Worm (Caenorhabditis elegans) whole organism, L1 larva: Measurements from ENCODE around the gene str-253.
A peak's percentile ranks its signal among the peaks of the same experiment; 100 is the strongest.

Experiments used
- C04F5.9 ChIP-seq: sonication (generic microtip); optimal IDR thresholded peaks from 2 replicates; lab custom pipeline; 2016; ENCODE audit warnings: missing genetic modification characterization, missing compliant biosample characterization
- C16A3.4 ChIP-seq: fragments of 150-350 bp; optimal IDR thresholded peaks from 2 replicates; lab custom pipeline; 2014; ENCODE audit warnings: missing biosample characterization, missing genetic modification characterization
- C34B4.2 ChIP-seq: sonication (generic microtip); optimal IDR thresholded peaks from 2 replicates; lab custom pipeline; 2017; ENCODE audit warnings: mild to moderate bottlenecking, missing genetic modification characterization, missing compliant biosample characterization
- F16B12.6 ChIP-seq: fragments of 150-350 bp; optimal IDR thresholded peaks from 2 replicates; lab custom pipeline; 2014; ENCODE audit warnings: missing biosample characterization, missing genetic modification characterization
- aha-1 ChIP-seq: fragments of 150-350 bp; optimal IDR thresholded peaks from 2 replicates; lab custom pipeline; 2014; ENCODE audit warnings: missing biosample characterization, missing genetic modification characterization
- aly-2 ChIP-seq: fragments of 150-350 bp; optimal IDR thresholded peaks from 2 replicates; lab custom pipeline; 2014; ENCODE audit warnings: missing biosample characterization, missing genetic modification characterization
- blmp-1 ChIP-seq: fragments of 150-350 bp; optimal IDR thresholded peaks from 2 replicates; lab custom pipeline; 2014; ENCODE audit warnings: missing biosample characterization, missing genetic modification characterization
- ceh-8 ChIP-seq: fragments of 200-800 bp; sonication (Bioruptor generic); optimal IDR thresholded peaks from 2 replicates; lab custom pipeline; 2018; ENCODE audit warnings: mild to moderate bottlenecking, missing genetic modification characterization, moderate library complexity, missing compliant biosample characterization
- ceh-82 ChIP-seq, 3 experiments: fragments of 150-350 bp in 1 of 3; sonication (generic microtip) in 2 of 3; optimal IDR thresholded peaks; 2 replicates each; lab custom pipeline; 2014 to 2017; ENCODE audit warnings: missing biosample characterization in 3 of 3, missing genetic modification characterization in 3 of 3
- efl-1 ChIP-seq, 4 experiments: fragments of 150-350 bp; optimal IDR thresholded peaks in 3 of 4; peaks in 1 of 4; 1 replicate in 1 of 4; 2 replicates in 3 of 4; lab custom pipeline; 2014; ENCODE audit warnings: missing biosample characterization in 2 of 4, missing genetic modification characterization in 2 of 4, missing genetic modification reagents in 2 of 4
- elt-2 ChIP-seq: sonication (generic microtip); optimal IDR thresholded peaks from 2 replicates; lab custom pipeline; 2016; ENCODE audit warnings: missing genetic modification characterization, mild to moderate bottlenecking, inconsistent platforms, missing compliant biosample characterization, missing genetic modification reagents
- fkh-10 ChIP-seq: sonication (generic microtip); optimal IDR thresholded peaks from 2 replicates; lab custom pipeline; 2017; ENCODE audit warnings: missing biosample characterization, missing genetic modification reagents, missing genetic modification characterization
- fkh-8 ChIP-seq: sonication (generic microtip); optimal IDR thresholded peaks from 2 replicates; lab custom pipeline; 2016; ENCODE audit warnings: mild to moderate bottlenecking, missing genetic modification characterization, missing compliant biosample characterization
- fos-1 ChIP-seq: fragments of 150-350 bp; optimal IDR thresholded peaks from 2 replicates; lab custom pipeline; 2014; ENCODE audit warnings: missing biosample characterization, missing genetic modification characterization
- grh-1 ChIP-seq: fragments of 200-800 bp; sonication (Bioruptor generic); IDR thresholded peaks from 2 replicates; pipeline ENCODE4 v1.3.6; 2022; ENCODE audit warnings: missing genetic modification reagents, missing genetic modification characterization, missing compliant biosample characterization
- hlh-17 ChIP-seq: fragments of 200-800 bp; sonication (Bioruptor generic); optimal IDR thresholded peaks from 2 replicates; lab custom pipeline; 2018; ENCODE audit warnings: missing genetic modification characterization, mild to moderate bottlenecking, missing compliant biosample characterization, moderate library complexity, borderline replicate concordance
- hpl-2 ChIP-seq: fragments of 150-350 bp; optimal IDR thresholded peaks from 2 replicates; lab custom pipeline; 2014; ENCODE audit warnings: missing biosample characterization, missing genetic modification reagents, missing genetic modification characterization
- jun-1 ChIP-seq: fragments of 150-350 bp; optimal IDR thresholded peaks from 2 replicates; lab custom pipeline; 2014; ENCODE audit warnings: missing biosample characterization, missing genetic modification reagents, missing genetic modification characterization
- lin-13 ChIP-seq: fragments of 150-350 bp; optimal IDR thresholded peaks from 2 replicates; lab custom pipeline; 2014; ENCODE audit warnings: missing biosample characterization, missing genetic modification reagents, missing genetic modification characterization
- lsy-2 ChIP-seq, 2 experiments: fragments of 150-350 bp; optimal IDR thresholded peaks; 2 replicates each; lab custom pipeline; 2014; ENCODE audit warnings: missing biosample characterization in 2 of 2, missing genetic modification characterization in 2 of 2
- mab-9 ChIP-seq: fragments of 200-800 bp; sonication (Bioruptor generic); IDR thresholded peaks from 2 replicates; pipeline ENCODE4 v1.3.6; 2022; ENCODE audit warnings: missing genetic modification reagents, missing genetic modification characterization, missing compliant biosample characterization
- mdl-1 ChIP-seq, 2 experiments: fragments of 150-350 bp; optimal IDR thresholded peaks; 2 replicates each; lab custom pipeline; 2014 to 2017; ENCODE audit warnings: missing biosample characterization in 2 of 2, missing genetic modification characterization in 2 of 2, inconsistent platforms in 1 of 2
- nhr-11 ChIP-seq: fragments of 150-350 bp; optimal IDR thresholded peaks from 2 replicates; lab custom pipeline; 2014; ENCODE audit warnings: missing biosample characterization, missing genetic modification characterization
- nhr-237 ChIP-seq: fragments of 150-350 bp; optimal IDR thresholded peaks from 2 replicates; lab custom pipeline; 2014; ENCODE audit warnings: missing biosample characterization, missing genetic modification characterization
- nhr-28 ChIP-seq: fragments of 150-350 bp; optimal IDR thresholded peaks from 2 replicates; lab custom pipeline; 2014; ENCODE audit warnings: missing biosample characterization, missing genetic modification characterization
- nhr-47 ChIP-seq: sonication (generic microtip); optimal IDR thresholded peaks from 2 replicates; lab custom pipeline; 2016; ENCODE audit warnings: mild to moderate bottlenecking, missing genetic modification characterization, moderate library complexity, missing compliant biosample characterization
- nhr-76 ChIP-seq: sonication (generic microtip); optimal IDR thresholded peaks from 2 replicates; lab custom pipeline; 2017; ENCODE audit warnings: missing biosample characterization, missing genetic modification characterization
- nhr-84 ChIP-seq: sonication (generic microtip); optimal IDR thresholded peaks from 2 replicates; lab custom pipeline; 2017; ENCODE audit warnings: missing biosample characterization, missing genetic modification characterization
- pag-3 ChIP-seq: sonication (generic microtip); optimal IDR thresholded peaks from 2 replicates; lab custom pipeline; 2017; ENCODE audit warnings: missing genetic modification characterization, mild to moderate bottlenecking, missing compliant biosample characterization, antibody characterized with exemption, borderline replicate concordance; ENCODE audit not compliant: insufficient read depth
- pax-3 ChIP-seq: fragments of 200-800 bp; sonication (Bioruptor generic); optimal IDR thresholded peaks from 2 replicates; lab custom pipeline; 2018; ENCODE audit warnings: mild to moderate bottlenecking, missing genetic modification characterization, moderate library complexity, missing compliant biosample characterization
- skn-1 ChIP-seq: fragments of 150-350 bp; optimal IDR thresholded peaks from 2 replicates; lab custom pipeline; 2014; ENCODE audit warnings: missing biosample characterization, missing genetic modification characterization
- sptf-1 ChIP-seq: fragments of 150-350 bp; optimal IDR thresholded peaks from 2 replicates; lab custom pipeline; 2014; ENCODE audit warnings: missing biosample characterization, missing genetic modification characterization
- swsn-7 ChIP-seq: sonication (generic microtip); optimal IDR thresholded peaks from 2 replicates; lab custom pipeline; 2016; ENCODE audit warnings: missing genetic modification characterization, missing compliant biosample characterization
- tbx-2 ChIP-seq: sonication (generic microtip); optimal IDR thresholded peaks from 2 replicates; lab custom pipeline; 2016; ENCODE audit warnings: missing genetic modification characterization, missing compliant biosample characterization
- tlp-1 ChIP-seq: fragments of 150-350 bp; optimal IDR thresholded peaks from 2 replicates; lab custom pipeline; 2014; ENCODE audit warnings: missing biosample characterization, missing genetic modification characterization
- xbp-1 ChIP-seq: sonication (generic microtip); optimal IDR thresholded peaks from 2 replicates; lab custom pipeline; 2016; ENCODE audit warnings: missing genetic modification characterization, missing compliant biosample characterization
- zip-4 ChIP-seq: fragments of 200-800 bp; sonication (Bioruptor generic); optimal IDR thresholded peaks from 2 replicates; lab custom pipeline; 2018; ENCODE audit warnings: mild to moderate bottlenecking, missing genetic modification characterization, moderate library complexity, missing compliant biosample characterization
- ztf-4 ChIP-seq: fragments of 150-350 bp; optimal IDR thresholded peaks from 2 replicates; lab custom pipeline; 2014; ENCODE audit warnings: missing biosample characterization, missing genetic modification characterization

str-253 gene

DNA sequence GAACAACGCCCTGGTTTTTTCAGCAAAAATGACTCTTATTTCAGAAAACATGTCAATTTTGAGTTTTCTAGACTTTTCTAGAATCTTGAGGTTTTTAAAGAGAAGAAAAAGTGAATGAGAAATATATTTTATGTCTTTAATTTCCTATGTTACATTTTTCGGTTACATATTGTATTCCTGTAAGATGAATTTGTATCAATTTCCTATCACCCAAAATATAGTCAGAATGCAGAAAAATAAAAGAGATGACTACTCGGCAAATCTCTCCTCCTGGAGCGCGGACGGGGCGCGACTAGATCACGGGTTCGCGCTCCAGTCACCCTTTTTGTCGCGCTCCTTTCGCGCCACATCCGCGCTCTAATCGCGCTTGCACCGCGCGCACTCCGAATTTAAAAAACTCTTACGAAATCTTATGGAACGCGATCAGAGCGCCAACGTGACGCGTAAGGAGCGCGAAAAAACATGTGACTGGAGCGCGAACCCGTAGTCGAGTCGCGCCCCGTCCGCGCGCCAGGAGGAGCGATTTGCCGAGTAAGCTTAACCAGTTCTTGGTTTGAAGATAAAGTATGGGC, at the start of gene str-253:
Gene str-253, minus strand, starts transcription at position 51 of the 572 bp plus-strand sequence.
- no peak for TF ChIP-seq skn-1 (tag; lab: Kevin White, UChicago)
- TF ChIP-seq hlh-17 (GFP tag; lab: Kevin White, UChicago) = no peak
- TF ChIP-seq xbp-1 (tag; lab: Kevin White, UChicago) = no peak
- no peak for TF ChIP-seq C16A3.4 (tag; lab: Kevin White, UChicago)
- TF ChIP-seq C04F5.9 (tag; lab: Kevin White, UChicago) = no peak
- no peak for TF ChIP-seq mab-9 (GFP tag; lab: Robert Waterston, UW)
- no peak for TF ChIP-seq nhr-47 (tag; lab: Kevin White, UChicago)
- no peak for TF ChIP-seq ceh-8 (GFP tag; lab: Kevin White, UChicago)
- TF ChIP-seq ztf-4 (tag; lab: Kevin White, UChicago) = no peak
- TF ChIP-seq fkh-8 (tag; lab: Kevin White, UChicago) = no peak
- TF ChIP-seq zip-4 (GFP tag; lab: Kevin White, UChicago) = no peak
- no peak for TF ChIP-seq tlp-1
- no peak for TF ChIP-seq aha-1

DNA sequence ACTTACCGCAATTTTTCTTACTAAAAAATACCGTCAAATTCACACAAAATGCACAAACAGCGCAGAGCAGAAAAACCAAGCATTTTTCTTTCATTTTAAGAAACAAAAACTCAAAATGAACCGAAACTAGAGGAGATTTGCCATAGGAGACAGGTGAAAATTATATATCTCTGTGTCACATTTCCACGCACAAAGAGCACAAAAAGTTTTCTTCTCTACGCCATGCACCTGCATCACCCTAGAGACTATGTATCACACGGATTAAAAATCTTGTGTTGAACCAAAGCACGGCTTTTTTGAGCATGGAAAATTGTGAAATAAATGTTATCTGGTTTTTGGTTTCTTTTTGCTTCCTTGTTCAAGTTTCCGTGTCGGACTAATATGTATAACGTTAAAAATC, 49.4 kb upstream of the str-253 start, which contains the start of gene irld-15:
Gene irld-15, minus strand, starts transcription at position 101 of the 400 bp plus-strand sequence.
- TF ChIP-seq fkh-8 (tag; lab: Kevin White, UChicago) = peak; percentile 1
- no peak for TF ChIP-seq blmp-1
- no peak for TF ChIP-seq nhr-84
- TF ChIP-seq fkh-10 (GFP tag; lab: Kevin White, UChicago) = no peak
- no peak for TF ChIP-seq sptf-1 (tag; lab: Kevin White, UChicago)

DNA sequence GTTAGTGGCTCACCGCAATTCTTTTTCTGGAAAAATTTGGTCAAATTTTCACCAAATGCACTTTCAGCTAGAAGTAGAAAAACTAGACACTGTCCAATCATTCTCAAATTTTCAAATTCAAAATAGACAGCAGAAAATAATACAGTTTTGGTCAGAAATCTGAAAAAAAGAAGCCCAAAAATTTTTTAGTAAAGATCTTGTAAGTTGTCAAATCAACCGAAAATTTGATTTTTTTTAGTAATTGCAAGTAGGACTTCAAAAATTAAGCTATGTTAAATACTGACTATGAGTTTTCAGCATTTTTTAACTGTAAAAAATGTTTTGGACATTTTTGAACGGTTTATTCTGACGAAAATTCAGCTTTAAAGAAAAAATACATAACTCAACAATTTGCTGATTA, 46.5 kb upstream of the str-253 start, which contains the start of gene Y19D10B.8:
Gene Y19D10B.8, minus strand, starts transcription at position 101 of the 400 bp plus-strand sequence.
- no peak for TF ChIP-seq swsn-7 (tag; lab: Kevin White, UChicago)
- no peak for TF ChIP-seq jun-1
- TF ChIP-seq pag-3 (tag; lab: Kevin White, UChicago) = no peak
- TF ChIP-seq zip-4 (GFP tag; lab: Kevin White, UChicago) = no peak
- TF ChIP-seq fkh-10 (GFP tag; lab: Kevin White, UChicago) = no peak
- no peak for TF ChIP-seq hpl-2 (GFP tag; lab: Kevin White, UChicago)
- no peak for TF ChIP-seq elt-2 (tag; lab: Kevin White, UChicago)
- TF ChIP-seq C34B4.2 (tag; lab: Kevin White, UChicago) = no peak
- TF ChIP-seq nhr-11 (tag; lab: Kevin White, UChicago) = no peak
- no peak for TF ChIP-seq ceh-82 (tag; optimal IDR thresholded peaks at IDR 0.05; lab: Kevin White, UChicago)
- no peak for TF ChIP-seq efl-1 (optimal IDR thresholded peaks at IDR 0.05; lab: Kevin White, UChicago)
- no peak for TF ChIP-seq efl-1 (GFP tag; optimal IDR thresholded peaks at IDR 0.05 in 1 of 2; lab: Kevin White, UChicago)
- TF ChIP-seq nhr-28 = no peak
- TF ChIP-seq F16B12.6 (tag; lab: Kevin White, UChicago) = no peak

DNA sequence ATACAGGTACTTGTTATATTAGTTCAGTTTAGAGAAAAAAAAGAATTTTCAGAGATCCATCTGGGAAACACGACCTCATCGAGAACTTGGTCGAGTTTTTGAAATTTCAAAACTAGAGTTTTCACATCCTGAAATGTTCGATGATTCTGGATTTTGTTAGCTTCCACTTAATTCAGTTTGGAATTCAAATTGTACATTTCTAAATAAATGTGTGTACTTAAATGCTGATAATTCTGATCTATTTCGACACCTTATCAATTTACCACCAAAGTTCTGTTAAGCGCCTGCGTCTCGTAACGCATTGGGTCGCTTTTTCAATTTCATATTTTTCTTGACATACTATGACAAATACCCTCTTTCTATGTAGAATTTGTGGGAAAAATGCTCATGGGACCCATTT, 40.2 kb upstream of the str-253 start, which contains the start of gene nhr-226:
Gene nhr-226, plus strand, starts transcription at position 301 of the 400 bp plus-strand sequence.
- no peak for TF ChIP-seq jun-1
- no peak for TF ChIP-seq nhr-237
- TF ChIP-seq nhr-76 = no peak
- TF ChIP-seq lin-13 = no peak
- no peak for TF ChIP-seq ceh-8 (GFP tag; lab: Kevin White, UChicago)
- TF ChIP-seq swsn-7 (tag; lab: Kevin White, UChicago) = no peak
- no peak for TF ChIP-seq ceh-82 (tag; optimal IDR thresholded peaks at IDR 0.05; lab: Kevin White, UChicago)
- TF ChIP-seq aha-1 = no peak
- no peak for TF ChIP-seq pax-3
- TF ChIP-seq lsy-2 (tag; optimal IDR thresholded peaks at IDR 0.05; lab: Kevin White, UChicago) = no peak
- TF ChIP-seq, all 84 proteins: peak for 0

DNA sequence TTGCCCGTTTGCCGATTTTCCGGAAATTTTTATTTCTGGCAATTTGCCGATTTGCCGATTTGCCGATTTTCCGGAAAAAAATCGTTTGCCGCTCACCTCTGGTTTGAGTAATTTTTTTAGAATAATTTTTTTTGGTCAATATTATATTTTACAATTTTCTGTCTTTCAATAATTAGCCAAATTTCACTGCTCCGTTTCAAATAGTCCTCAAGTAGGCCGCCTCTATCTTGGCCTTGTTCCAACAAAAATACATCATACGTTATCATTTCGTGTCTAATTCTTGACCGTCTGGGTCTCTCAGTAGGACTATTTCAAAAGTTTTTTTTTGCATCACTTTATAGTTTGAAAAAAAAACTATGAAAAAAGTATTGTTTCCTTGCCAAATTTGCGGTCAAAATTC, 37.8 kb upstream of the str-253 start, which contains the start of gene nhr-115:
Gene nhr-115, plus strand, starts transcription at position 301 of the 400 bp plus-strand sequence.
- TF ChIP-seq fos-1 (no peak), tbx-2 (tag; lab: Kevin White, UChicago) (no peak), mdl-1 (tag; optimal IDR thresholded peaks at IDR 0.05; lab: Kevin White, UChicago) (no peak), nhr-47 (tag; lab: Kevin White, UChicago) (no peak), grh-1 (GFP tag; lab: Robert Waterston, UW) (no peak), aly-2 (tag; lab: Kevin White, UChicago) (no peak)
